Worm (Caenorhabditis elegans): ENCODE data around the gene somi-1.

somi-1 gene

ce11 chrV:13377130-13377529, 14.1 kb downstream of the somi-1 start:
- TF ChIP-seq fos-1 (tag; optimal IDR thresholded peaks at IDR 0.05) (peak; percentile 55), gmeb-1 (tag; optimal IDR thresholded peaks at IDR 0.05) (peak; percentile 27), ztf-11 (tag; optimal IDR thresholded peaks at IDR 0.05) (no peak), F13H6.1 (tag; optimal IDR thresholded peaks at IDR 0.05) (peak; percentile 25), elt-1 (tag; optimal IDR thresholded peaks at IDR 0.05) (no peak), sma-9 (GFP tag; optimal IDR thresholded peaks at IDR 0.05) (peak; percentile 51), sma-9 (tag; optimal IDR thresholded peaks at IDR 0.05) (no peak), crh-2 (tag; optimal IDR thresholded peaks at IDR 0.05) (peak; percentile 85)

ce11 chrV:13375861-13376260, 15.3 kb downstream of the somi-1 start:
- TF ChIP-seq unc-55 (GFP tag; optimal IDR thresholded peaks at IDR 0.05): no peak
- peak; percentile 62 for TF ChIP-seq F13H6.1 (tag; optimal IDR thresholded peaks at IDR 0.05)
- TF ChIP-seq ztf-11 (tag; optimal IDR thresholded peaks at IDR 0.05): no peak
- peak; percentile 17 for TF ChIP-seq sma-3 (GFP tag; optimal IDR thresholded peaks at IDR 0.05)
- TF ChIP-seq lsy-2 (tag; optimal IDR thresholded peaks at IDR 0.05): peak in 1 of 2 experiments; percentile 15
- TF ChIP-seq nhr-25 (tag; optimal IDR thresholded peaks at IDR 0.05): peak; percentile 79
- peak; percentile 13 for TF ChIP-seq nhr-129 (tag; optimal IDR thresholded peaks at IDR 0.05)
- peak; percentile 22 for TF ChIP-seq blmp-1 (tag; optimal IDR thresholded peaks at IDR 0.05; ENCODE audit: insufficient read depth)
- peak; percentile 59 for TF ChIP-seq egl-27 (tag; optimal IDR thresholded peaks at IDR 0.05)
- TF ChIP-seq peb-1 (tag; optimal IDR thresholded peaks at IDR 0.05): no peak
- TF ChIP-seq zag-1 (tag; optimal IDR thresholded peaks at IDR 0.05): no peak
- peak; percentile 68 for TF ChIP-seq ceh-16 (tag; optimal IDR thresholded peaks at IDR 0.05)
- no peak for TF ChIP-seq nhr-23 (tag; optimal IDR thresholded peaks at IDR 0.05)
- no peak for TF ChIP-seq nhr-10 (tag; optimal IDR thresholded peaks at IDR 0.05)
- TF ChIP-seq lin-13 (GFP tag; optimal IDR thresholded peaks at IDR 0.05): peak; percentile 7
- TF ChIP-seq sma-9 (GFP tag; optimal IDR thresholded peaks at IDR 0.05): peak; percentile 43
- no peak for TF ChIP-seq sma-9 (tag; optimal IDR thresholded peaks at IDR 0.05)
- peak; percentile 24 for TF ChIP-seq fos-1 (tag; optimal IDR thresholded peaks at IDR 0.05)

- TF ChIP-seq C34F6.9 (tag; optimal IDR thresholded peaks at IDR 0.05) (no peak), egl-27 (tag; optimal IDR thresholded peaks at IDR 0.05) (peak; percentile 62), R02D3.7 (tag; optimal IDR thresholded peaks at IDR 0.05) (no peak), blmp-1 (tag; optimal IDR thresholded peaks at IDR 0.05; ENCODE audit: insufficient read depth) (peak; percentile 15), sma-9 (GFP tag; optimal IDR thresholded peaks at IDR 0.05) (peak; percentile 62), sma-9 (tag; optimal IDR thresholded peaks at IDR 0.05) (no peak), ceh-82 (tag; optimal IDR thresholded peaks at IDR 0.05) (no peak), unc-39 (tag; optimal IDR thresholded peaks at IDR 0.05) (no peak), crh-2 (tag; optimal IDR thresholded peaks at IDR 0.05) (peak; percentile 58), skn-1 (tag; optimal IDR thresholded peaks at IDR 0.05) (no peak), ama-1 (optimal IDR thresholded peaks at IDR 0.05) (no peak), lin-39 (tag; optimal IDR thresholded peaks at IDR 0.05) (no peak), gmeb-1 (tag; optimal IDR thresholded peaks at IDR 0.05) (no peak), dmd-4 (tag; optimal IDR thresholded peaks at IDR 0.05) (no peak), snpc-4 (tag; optimal IDR thresholded peaks at IDR 0.05) (no peak), sem-4 (tag; optimal IDR thresholded peaks at IDR 0.05) (peak; percentile 45), lin-11 (tag; optimal IDR thresholded peaks at IDR 0.05) (no peak), ztf-11 (tag; optimal IDR thresholded peaks at IDR 0.05) (no peak), sma-3 (GFP tag; optimal IDR thresholded peaks at IDR 0.05) (peak; percentile 50), ztf-4 (tag; optimal IDR thresholded peaks at IDR 0.05) (no peak), fos-1 (tag; optimal IDR thresholded peaks at IDR 0.05) (peak; percentile 37), nhr-25 (tag; optimal IDR thresholded peaks at IDR 0.05) (peak; percentile 84), unc-62 (GFP tag; optimal IDR thresholded peaks at IDR 0.05) (no peak), nhr-10 (tag; optimal IDR thresholded peaks at IDR 0.05) (no peak), ZK546.5 (tag; optimal IDR thresholded peaks at IDR 0.05) (no peak), F13H6.1 (tag; optimal IDR thresholded peaks at IDR 0.05) (peak; percentile 30), nhr-77 (tag; optimal IDR thresholded peaks at IDR 0.05) (no peak), aly-2 (tag; optimal IDR thresholded peaks at IDR 0.05) (no peak), nhr-237 (tag; optimal IDR thresholded peaks at IDR 0.05) (no peak), mbf-1 (tag; optimal IDR thresholded peaks at IDR 0.05) (no peak), nhr-129 (tag; optimal IDR thresholded peaks at IDR 0.05) (peak; percentile 13), ceh-16 (tag; optimal IDR thresholded peaks at IDR 0.05) (peak; percentile 70), peb-1 (tag; optimal IDR thresholded peaks at IDR 0.05) (no peak), nhr-6 (tag; optimal IDR thresholded peaks at IDR 0.05) (no peak), lin-13 (GFP tag; optimal IDR thresholded peaks at IDR 0.05) (peak; percentile 22), zag-1 (tag; optimal IDR thresholded peaks at IDR 0.05) (no peak), lsy-2 (tag; optimal IDR thresholded peaks at IDR 0.05) (peak in 1 of 2 experiments; percentile 3), nhr-21 (tag; optimal IDR thresholded peaks at IDR 0.05) (peak; percentile 52), unc-55 (GFP tag; optimal IDR thresholded peaks at IDR 0.05) (no peak)
Measured at ce11 chrV:13374532-13374931, 16.7 kb downstream of the somi-1 start.

Measured in whole organism, L2 larva.